Worm (Caenorhabditis elegans): Measurements from ENCODE around the gene F20D6.6.

DNA sequence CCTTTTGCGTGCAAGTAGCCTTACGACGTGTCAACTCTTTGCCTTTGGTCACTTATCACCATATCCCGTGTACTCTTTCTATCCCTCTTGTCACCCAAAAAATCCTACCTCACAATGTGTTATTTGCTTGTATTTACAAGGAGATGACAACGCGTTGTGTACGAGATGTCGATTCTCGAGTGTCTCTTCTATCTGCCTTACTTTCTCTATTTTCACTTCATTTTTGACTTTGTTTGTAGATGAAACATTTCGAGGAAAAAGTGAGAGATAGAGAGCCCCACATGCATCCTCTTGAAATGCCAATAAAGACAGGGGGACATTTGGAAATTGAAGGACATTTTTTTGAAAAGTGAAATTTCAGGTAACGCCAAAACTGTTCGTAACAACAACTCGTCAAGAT is 48.9 kb upstream of the F20D6.6 start:
- no peak for TF ChIP-seq pha-4 (GFP tag; IDR thresholded peaks at IDR 0.05)
- no peak for TF ChIP-seq pha-4 (tag; optimal IDR thresholded peaks at IDR 0.05)
- TF ChIP-seq lin-39 (tag; optimal IDR thresholded peaks at IDR 0.05): no peak
- no peak for TF ChIP-seq ama-1 (optimal IDR thresholded peaks at IDR 0.05)
- no peak for TF ChIP-seq zag-1 (tag; optimal IDR thresholded peaks at IDR 0.05)
- no peak for TF ChIP-seq egl-27 (tag; optimal IDR thresholded peaks at IDR 0.05)

Measured in whole organism, L4 larva.